Fruit fly (Drosophila melanogaster): Measurements from ENCODE around the gene Arc42.

DNA sequence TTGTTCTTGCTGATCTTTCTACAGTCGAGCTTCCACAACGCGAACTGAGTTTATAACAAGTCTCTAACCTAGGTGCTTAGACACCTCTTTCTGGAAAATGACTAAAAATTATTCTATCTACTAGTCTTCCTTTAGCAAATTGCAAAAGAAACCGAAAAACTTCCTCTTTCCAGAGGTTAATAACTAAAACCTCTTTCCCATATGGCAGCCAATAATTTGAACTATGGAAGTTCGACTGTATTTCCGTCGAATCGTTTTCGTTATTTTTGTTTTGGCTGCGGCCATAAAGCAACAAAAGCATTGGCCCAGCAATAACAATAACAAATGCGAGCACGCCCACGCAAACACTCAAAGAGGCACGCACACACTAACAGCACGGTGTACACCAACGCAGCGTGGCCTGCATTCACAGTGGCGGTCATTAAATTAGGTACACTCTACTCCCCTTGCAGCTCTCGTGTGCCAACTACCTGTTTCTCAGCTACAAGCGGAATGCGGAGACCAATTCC lies 2.9 kb downstream of the Arc42 start:
- TF ChIP-seq usp (GFP tag; optimal IDR thresholded peaks at IDR 0.05) (no peak), CG8478 (optimal IDR thresholded peaks at IDR 0.05) (no peak), EcR (GFP tag; optimal IDR thresholded peaks at IDR 0.05) (no peak), psq (optimal IDR thresholded peaks at IDR 0.05) (no peak), Dll (optimal IDR thresholded peaks at IDR 0.05) (no peak)

All from whole organism.